Fruit fly (Drosophila melanogaster) whole organism, prepupa: Measurements from ENCODE around the gene CG10508.

Experiments
- Blimp-1 ChIP-seq: fragments of 200-800 bp; sonication (Bioruptor generic); optimal IDR thresholded peaks from 3 replicates; lab custom pipeline; 2017; ENCODE audit warnings: missing biosample characterization, missing genetic modification characterization, mild to moderate bottlenecking, moderate library complexity, missing genetic modification reagents
- CG10631 ChIP-seq: fragments of 200-800 bp; sonication (Bioruptor generic); optimal IDR thresholded peaks from 2 replicates; lab custom pipeline; 2016; ENCODE audit warnings: missing biosample characterization, missing genetic modification characterization
- CG7368 ChIP-seq: fragments of 200-800 bp; sonication (Bioruptor generic); optimal IDR thresholded peaks from 3 replicates; lab custom pipeline; 2016; ENCODE audit warnings: missing biosample characterization, missing genetic modification characterization
- CG8319 ChIP-seq: fragments of 200-800 bp; sonication (Bioruptor generic); optimal IDR thresholded peaks from 3 replicates; lab custom pipeline; 2016; ENCODE audit warnings: missing biosample characterization, missing genetic modification characterization
- Hr38 ChIP-seq: sonication (Bioruptor generic); optimal IDR thresholded peaks from 2 replicates; lab custom pipeline; 2016; ENCODE audit warnings: missing biosample characterization, missing genetic modification characterization
- Lpt ChIP-seq: fragments of 200-800 bp; sonication (Bioruptor generic); optimal IDR thresholded peaks from 3 replicates; lab custom pipeline; 2016; ENCODE audit warnings: missing biosample characterization, missing genetic modification characterization
- OdsH ChIP-seq: fragments of 200-800 bp; sonication (Bioruptor generic); optimal IDR thresholded peaks from 3 replicates; lab custom pipeline; 2016; ENCODE audit warnings: missing biosample characterization, missing genetic modification characterization
- Smox ChIP-seq: fragments of 200-800 bp; sonication (Bioruptor generic); optimal IDR thresholded peaks from 3 replicates; lab custom pipeline; 2016; ENCODE audit warnings: missing biosample characterization, missing genetic modification characterization
- Sox102F ChIP-seq: fragments of 200-800 bp; sonication (Bioruptor generic); optimal IDR thresholded peaks from 2 replicates; lab custom pipeline; 2016; ENCODE audit warnings: missing biosample characterization, mild to moderate bottlenecking, missing genetic modification characterization
- achi ChIP-seq: fragments of 200-800 bp; sonication (Bioruptor generic); optimal IDR thresholded peaks from 3 replicates; lab custom pipeline; 2016; ENCODE audit warnings: missing biosample characterization, missing genetic modification characterization
- vri ChIP-seq: fragments of 200-800 bp; sonication (Bioruptor generic); optimal IDR thresholded peaks from 3 replicates; lab custom pipeline; 2016; ENCODE audit warnings: missing biosample characterization, mild to moderate bottlenecking, missing genetic modification characterization

DNA sequence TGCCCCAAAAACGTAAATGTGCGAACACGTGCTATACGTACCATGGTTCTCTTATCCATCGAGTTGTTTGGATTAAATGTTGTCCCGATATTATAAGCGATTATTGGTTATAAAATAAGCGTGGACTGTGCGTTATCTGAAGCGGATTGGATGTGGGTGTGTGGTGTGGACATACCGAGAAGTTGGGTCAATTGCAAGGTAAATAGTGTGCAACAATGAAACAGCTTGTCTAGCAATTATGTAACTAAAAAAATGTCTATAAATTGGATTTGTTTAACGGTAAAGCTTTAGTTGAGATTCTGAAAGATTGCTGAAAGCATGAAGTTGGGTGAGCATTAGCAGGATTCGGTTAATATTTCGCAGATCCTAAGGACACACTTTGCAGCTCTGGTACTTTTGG lies 47.7 kb downstream of the CG10508 start, which contains the start of gene CG43218:
- TF ChIP-seq Sox102F (GFP tag; lab: Kevin White, UChicago): no peak
- no peak for TF ChIP-seq Hr38 (GFP tag; lab: Kevin White, UChicago)
- no peak for TF ChIP-seq CG10631 (GFP tag; lab: Kevin White, UChicago)
- no peak for TF ChIP-seq OdsH (GFP tag; lab: Kevin White, UChicago)
- no peak for TF ChIP-seq CG7368
- no peak for TF ChIP-seq CG8319 (GFP tag; lab: Kevin White, UChicago)
- TF ChIP-seq achi: no peak
- no peak for TF ChIP-seq Smox
- TF ChIP-seq vri (GFP tag; lab: Kevin White, UChicago): no peak
- TF ChIP-seq Lpt (GFP tag; lab: Kevin White, UChicago): no peak
- no peak for TF ChIP-seq Blimp-1 (GFP tag; lab: Kevin White, UChicago)
